Fruit fly (Drosophila melanogaster) whole organism: ENCODE measurements around the gene fit.

ENCODE experiments used
- CG8478 ChIP-seq: fragments of >200 bp; optimal IDR thresholded peaks from 2 replicates; lab custom pipeline; 2018; ENCODE audit warnings: inconsistent platforms
- usp ChIP-seq: fragments of >200 bp; optimal IDR thresholded peaks from 2 replicates; lab custom pipeline; 2017; ENCODE audit warnings: missing biosample characterization, missing genetic modification characterization, mixed read lengths

dm6 chr3R:21922674-21923323, 38.5 kb upstream of the fit start:
- TF ChIP-seq usp (GFP tag; lab: Kevin White, UChicago) (no peak), CG8478 (no peak)
